Worm (Caenorhabditis elegans): ENCODE data around the gene ZK632.12.

ZK632.12 gene

DNA sequence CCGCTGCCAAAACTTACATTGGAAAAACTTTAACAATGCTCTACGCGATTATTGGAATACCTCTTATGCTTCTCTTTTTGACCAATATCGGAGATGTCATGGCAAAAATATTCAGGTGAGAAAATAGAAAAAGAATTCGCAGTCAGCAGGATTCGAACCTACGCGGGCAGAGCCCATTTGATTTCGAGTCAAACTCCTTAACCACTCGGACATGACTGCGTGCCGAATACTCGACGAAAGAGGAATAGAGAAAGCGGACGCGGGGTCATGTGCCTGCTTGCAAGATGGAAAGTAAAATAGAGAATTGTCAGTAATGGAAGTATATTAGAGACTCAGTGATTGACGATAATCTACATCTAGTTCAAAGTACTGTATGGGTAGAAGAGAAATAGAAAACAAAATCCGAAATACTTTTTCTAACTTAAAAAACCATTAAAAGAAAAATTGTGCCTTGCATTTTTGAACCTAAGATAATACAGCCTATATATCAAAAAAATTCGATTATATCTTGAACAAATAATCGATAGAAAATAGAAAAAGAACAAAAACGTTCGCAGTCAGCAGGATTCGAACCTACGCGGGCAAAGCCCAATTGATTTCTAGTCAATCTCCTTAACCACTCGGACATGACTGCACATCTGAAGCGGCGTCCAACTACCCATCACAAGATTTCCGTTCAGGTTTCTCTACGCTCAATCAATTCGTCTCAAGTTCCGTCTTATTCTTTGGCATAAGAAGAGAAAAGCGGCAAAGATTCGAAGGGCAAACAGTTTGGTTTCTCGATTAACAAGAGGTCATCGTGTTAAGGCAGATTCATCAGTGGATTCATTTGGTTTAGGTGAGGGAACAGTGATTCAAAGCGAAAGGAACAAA lies 31.1 kb downstream of the ZK632.12 start (continued):
- no peak for TF ChIP-seq B0035.1 (tag; optimal IDR thresholded peaks at IDR 0.05)
- no peak for TF ChIP-seq snpc-4 (GFP tag; optimal IDR thresholded peaks at IDR 0.05)
- TF ChIP-seq snpc-4 (tag; optimal IDR thresholded peaks at IDR 0.05) = peak in 2 of 4 experiments; percentile 34 to 37
- TF ChIP-seq lsy-27 (tag; optimal IDR thresholded peaks at IDR 0.05; ENCODE audit: borderline replicate concordance, insufficient read depth) = no peak
- TF ChIP-seq dox-1 (GFP tag; IDR thresholded peaks at IDR 0.05) = peak; percentile 72
- TF ChIP-seq Y53F4B.3 (GFP tag; IDR thresholded peaks at IDR 0.05) = 0 out of 2 replicates have a peak, but pooled peaks have one; percentile 40
- TF ChIP-seq sea-2 (GFP tag; IDR thresholded peaks at IDR 0.05) = no peak
- TF ChIP-seq snpc-1.1 (tag; optimal IDR thresholded peaks at IDR 0.05; ENCODE audit: insufficient read depth) = no peak
- TF ChIP-seq mxl-1 (tag; optimal IDR thresholded peaks at IDR 0.05) = peak; percentile 43
- TF ChIP-seq Y95B8A.8 (GFP tag; IDR thresholded peaks at IDR 0.05) = peak; percentile 81; the same call in 1 of the 2 replicates
- TF ChIP-seq T26A5.8 (tag; optimal IDR thresholded peaks at IDR 0.05) = no peak
- TF ChIP-seq athp-1 (tag; optimal IDR thresholded peaks at IDR 0.05) = peak; percentile 72
- TF ChIP-seq snpc-3.4 (tag; optimal IDR thresholded peaks at IDR 0.05) = peak; percentile 54
- no peak for TF ChIP-seq ztf-3 (GFP tag; optimal IDR thresholded peaks at IDR 0.05)
- peak; percentile 60 for TF ChIP-seq ztf-18 (tag; optimal IDR thresholded peaks at IDR 0.05)
- no peak for TF ChIP-seq dpl-1 (GFP tag; optimal IDR thresholded peaks at IDR 0.05)
- no peak for TF ChIP-seq F55B11.4 (tag; optimal IDR thresholded peaks at IDR 0.05; ENCODE audit: borderline replicate concordance, insufficient read depth)
- TF ChIP-seq attf-5 (GFP tag; optimal IDR thresholded peaks at IDR 0.05) = peak; percentile 28
- TF ChIP-seq lsl-1 (GFP tag; optimal IDR thresholded peaks at IDR 0.05) = peak; percentile 54
- TF ChIP-seq ceh-58 (GFP tag; IDR thresholded peaks at IDR 0.05) = no peak
- no peak for TF ChIP-seq B0019.2 (GFP tag; conservative IDR thresholded peaks at IDR 0.05)
- no peak for TF ChIP-seq dpff-1 (tag; optimal IDR thresholded peaks at IDR 0.05)
- no peak for TF ChIP-seq nfya-1 (tag; optimal IDR thresholded peaks at IDR 0.05; ENCODE audit: borderline replicate concordance, insufficient read depth)
- TF ChIP-seq zim-3 (tag; optimal IDR thresholded peaks at IDR 0.05) = peak; percentile 80
- no peak for TF ChIP-seq F22D6.2 (tag; optimal IDR thresholded peaks at IDR 0.05)
- peak in 1 of 2 experiments; percentile 4 for TF ChIP-seq let-607 (tag; optimal IDR thresholded peaks at IDR 0.05)
- 0 out of 2 replicates have a peak, but pooled peaks have one; percentile 71 for TF ChIP-seq aptf-3 (GFP tag; IDR thresholded peaks at IDR 0.05)
- peak; percentile 85 for TF ChIP-seq ztf-25 (GFP tag; IDR thresholded peaks at IDR 0.05)
- TF ChIP-seq madf-8 (GFP tag; conservative IDR thresholded peaks at IDR 0.05) = no peak; the same call in 1 of the 2 replicates
- TF ChIP-seq mes-4 (tag; optimal IDR thresholded peaks at IDR 0.05) = peak; percentile 15
- TF ChIP-seq ceh-100 (GFP tag; IDR thresholded peaks at IDR 0.05) = peak; percentile 52; the same call in 1 of the 2 replicates
- TF ChIP-seq repo-1 (tag; optimal IDR thresholded peaks at IDR 0.05) = no peak
- TF ChIP-seq lag-1 (GFP tag; IDR thresholded peaks at IDR 0.05) = no peak
- no peak for TF ChIP-seq C17E4.6 (GFP tag; IDR thresholded peaks at IDR 0.05)
- TF ChIP-seq F37B4.10 (GFP tag; IDR thresholded peaks at IDR 0.05) = no peak
- no peak for TF ChIP-seq fkh-3 (tag; optimal IDR thresholded peaks at IDR 0.05)
- TF ChIP-seq C06A6.2 (GFP tag; conservative IDR thresholded peaks at IDR 0.05) = no peak
- TF ChIP-seq F23B12.7 (tag; optimal IDR thresholded peaks at IDR 0.05; ENCODE audit: insufficient read depth) = no peak
- TF ChIP-seq lin-35 (GFP tag; optimal IDR thresholded peaks at IDR 0.05) = peak in 1 of 3 experiments; percentile 67
- TF ChIP-seq Y53G8AR.9 (GFP tag; conservative IDR thresholded peaks at IDR 0.05) = peak; percentile 78
- peak; percentile 51 for TF ChIP-seq unc-130 (GFP tag; optimal IDR thresholded peaks at IDR 0.05)
- TF ChIP-seq lir-1 (GFP tag; conservative IDR thresholded peaks at IDR 0.05) = no peak
- TF ChIP-seq rpc-1 (optimal IDR thresholded peaks at IDR 0.05) = peak; percentile 60
- TF ChIP-seq rpc-1 (tag; optimal IDR thresholded peaks at IDR 0.05) = peak; percentile 83
- TF ChIP-seq bed-2 (GFP tag; IDR thresholded peaks at IDR 0.05) = no peak
- no peak for TF ChIP-seq zfh-2 (GFP tag; conservative IDR thresholded peaks at IDR 0.05)

Data from whole organism, young adult.